Fruit fly (Drosophila melanogaster): ENCODE results near the gene Hibch.

The Hibch gene

DNA sequence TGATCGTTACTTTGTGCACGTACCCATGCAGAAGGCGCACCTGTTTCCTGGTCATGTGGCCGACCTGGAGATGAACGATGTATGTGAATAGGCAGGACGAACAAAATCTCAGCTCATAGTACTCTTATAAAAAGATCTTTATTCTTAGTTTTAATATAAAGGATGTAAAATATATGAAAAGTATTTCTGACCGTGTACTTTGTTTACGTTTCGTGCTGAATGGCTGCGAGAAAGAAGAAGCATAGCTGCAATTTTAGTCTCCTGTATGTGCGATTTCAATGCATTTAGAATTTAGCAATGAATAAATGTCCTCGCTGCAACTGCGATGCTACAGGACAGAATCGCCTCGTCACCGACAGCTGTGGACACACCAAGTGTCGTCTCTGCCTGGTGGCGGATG, 9.2 kb upstream of the Hibch start, which contains the start of the genes CG42726 and CG42727 (continued):
- TF ChIP-seq ato (GFP tag; IDR thresholded peaks at IDR 0.05; ENCODE audit: partially characterized antibody) (no peak), CG8290 (GFP tag; optimal IDR thresholded peaks at IDR 0.05) (no peak), CG8290 (tag; optimal IDR thresholded peaks at IDR 0.05) (no peak), CG15011 (GFP tag; optimal IDR thresholded peaks at IDR 0.05) (no peak), gce (GFP tag; IDR thresholded peaks at IDR 0.05) (0 out of 3 replicates have a peak, but pooled peaks have one; percentile 27), seq (GFP tag; IDR thresholded peaks at IDR 0.05) (no peak), fd102C (GFP tag; optimal IDR thresholded peaks at IDR 0.05) (no peak), dmrt11E (tag; optimal IDR thresholded peaks at IDR 0.05) (peak; percentile 9), fu2 (GFP tag; optimal IDR thresholded peaks at IDR 0.05) (no peak), CG10267 (tag; optimal IDR thresholded peaks at IDR 0.05) (no peak), fd96Cb (tag; optimal IDR thresholded peaks at IDR 0.05) (peak; percentile 9), CG12236 (GFP tag; optimal IDR thresholded peaks at IDR 0.05) (no peak), CG12942 (GFP tag; optimal IDR thresholded peaks at IDR 0.05) (no peak), CG1832 (GFP tag; optimal IDR thresholded peaks at IDR 0.05) (no peak), tio (GFP tag; optimal IDR thresholded peaks at IDR 0.05) (no peak), CG6765 (GFP tag; optimal IDR thresholded peaks at IDR 0.05) (no peak), pros (GFP tag; optimal IDR thresholded peaks at IDR 0.05) (no peak), Nf-YC (tag; optimal IDR thresholded peaks at IDR 0.05) (no peak), mam (GFP tag; optimal IDR thresholded peaks at IDR 0.05) (peak; percentile 33), Six4 (GFP tag; optimal IDR thresholded peaks at IDR 0.05) (no peak), CG6254 (GFP tag; optimal IDR thresholded peaks at IDR 0.05) (no peak), lab (GFP tag; optimal IDR thresholded peaks at IDR 0.05) (no peak), CG7987 (GFP tag; optimal IDR thresholded peaks at IDR 0.05) (no peak), pho (GFP tag; optimal IDR thresholded peaks at IDR 0.05) (no peak), CG5245 (GFP tag; optimal IDR thresholded peaks at IDR 0.05) (no peak), tup (GFP tag; optimal IDR thresholded peaks at IDR 0.05) (no peak), CG17829 (tag; optimal IDR thresholded peaks at IDR 0.05) (peak; percentile 42), CG10274 (GFP tag; optimal IDR thresholded peaks at IDR 0.05) (no peak), MBD-R2 (GFP tag; IDR thresholded peaks at IDR 0.05) (peak; percentile 94), jing (GFP tag; optimal IDR thresholded peaks at IDR 0.05) (no peak), mld (GFP tag; IDR thresholded peaks at IDR 0.05; ENCODE audit: partially characterized antibody) (no peak), ranshi (GFP tag; IDR thresholded peaks at IDR 0.05) (peak; percentile 41; the same call in 1 of the 2 replicates), CG8281 (tag; optimal IDR thresholded peaks at IDR 0.05) (no peak), sd (tag; optimal IDR thresholded peaks at IDR 0.05) (peak; percentile 42), Tbp (GFP tag; optimal IDR thresholded peaks at IDR 0.05) (no peak), CG32772 (GFP tag; IDR thresholded peaks at IDR 0.05) (no peak), CG3726 (GFP tag; IDR thresholded peaks at IDR 0.05) (no peak), disco-r (GFP tag; optimal IDR thresholded peaks at IDR 0.05) (no peak), chm (GFP tag; IDR thresholded peaks at IDR 0.05) (no peak), Lim3 (GFP tag; IDR thresholded peaks at IDR 0.05) (no peak), HLH3B (GFP tag; IDR thresholded peaks at IDR 0.05) (no peak), CG14014 (GFP tag; IDR thresholded peaks at IDR 0.05) (peak; percentile 62), Sry-δ (GFP tag; optimal IDR thresholded peaks at IDR 0.05) (no peak), CG17186 (GFP tag; optimal IDR thresholded peaks at IDR 0.05) (no peak), en (GFP tag; optimal IDR thresholded peaks at IDR 0.05) (no peak), Hr3 (GFP tag; optimal IDR thresholded peaks at IDR 0.05) (no peak), Atf-2 (GFP tag; optimal IDR thresholded peaks at IDR 0.05) (no peak), CG31388 (GFP tag; optimal IDR thresholded peaks at IDR 0.05) (no peak), BEAF-32 (GFP tag; optimal IDR thresholded peaks at IDR 0.05) (peak; percentile 14), tll (GFP tag; optimal IDR thresholded peaks at IDR 0.05) (no peak), CG8089 (GFP tag; optimal IDR thresholded peaks at IDR 0.05) (no peak), ara (GFP tag; IDR thresholded peaks at IDR 0.05) (no peak)
